Fruit fly (Drosophila melanogaster): ENCODE results near the gene ppk18.

ppk18 gene

DNA sequence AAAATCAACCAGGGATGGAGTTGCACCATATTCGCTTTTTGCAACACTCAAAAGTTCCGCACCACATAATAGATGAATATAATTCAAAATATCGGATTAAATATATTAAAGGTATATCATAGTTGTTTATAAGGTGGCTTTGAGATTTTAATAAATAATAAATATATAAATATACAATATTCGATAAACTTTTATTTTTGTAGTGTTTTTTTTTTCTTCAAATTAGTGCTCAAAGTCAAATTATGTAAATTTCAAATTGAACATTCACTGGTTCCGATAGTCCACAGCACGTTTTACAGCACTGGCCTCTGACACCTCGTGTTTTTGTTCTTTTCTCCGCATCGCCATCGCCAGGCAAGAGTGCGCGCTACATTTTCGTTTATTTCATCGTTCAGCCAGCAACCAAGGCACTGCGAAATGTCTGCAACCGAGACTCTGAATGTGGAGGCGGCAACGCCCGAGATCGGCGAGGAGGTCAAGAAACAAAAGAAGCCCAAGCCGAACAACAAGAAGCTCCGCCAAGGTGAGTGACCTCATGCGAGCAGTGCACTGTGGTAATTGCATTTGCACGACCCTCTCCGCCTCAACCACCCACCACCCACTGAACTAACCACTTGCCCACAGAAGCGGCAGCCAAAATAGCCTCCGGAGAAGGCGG is 7.5 kb downstream of the ppk18 start, which contains the start of the genes Taf11 and und (continued):
- TF ChIP-seq Bteb2 (GFP tag; optimal IDR thresholded peaks at IDR 0.05) (no peak), CG12391 (tag; optimal IDR thresholded peaks at IDR 0.05) (peak; percentile 52), Hey (tag; optimal IDR thresholded peaks at IDR 0.05) (no peak), CG12769 (tag; optimal IDR thresholded peaks at IDR 0.05) (no peak), CG4854 (GFP tag; optimal IDR thresholded peaks at IDR 0.05) (no peak), CG15269 (tag; optimal IDR thresholded peaks at IDR 0.05) (no peak), CG11560 (tag; IDR thresholded peaks at IDR 0.05) (no peak), CG34224 (GFP tag; IDR thresholded peaks at IDR 0.05; ENCODE audit: partially characterized antibody) (peak; percentile 47; the same call in 2 of the 3 replicates), pan (optimal IDR thresholded peaks at IDR 0.05) (no peak), pan (GFP tag; optimal IDR thresholded peaks at IDR 0.05 in 1 of 2, IDR thresholded peaks at IDR 0.05 in 1 of 2) (no peak), Hand (GFP tag; optimal IDR thresholded peaks at IDR 0.05) (no peak), wor (GFP tag; IDR thresholded peaks at IDR 0.05) (no peak), ci (GFP tag; IDR thresholded peaks at IDR 0.05) (no peak), CG7839 (tag; optimal IDR thresholded peaks at IDR 0.05) (no peak), Sry-δ (GFP tag; optimal IDR thresholded peaks at IDR 0.05) (peak; percentile 59), Hr78 (GFP tag; optimal IDR thresholded peaks at IDR 0.05) (no peak), bsh (GFP tag; optimal IDR thresholded peaks at IDR 0.05) (no peak), dati (GFP tag; IDR thresholded peaks at IDR 0.05) (no peak), pita (GFP tag; optimal IDR thresholded peaks at IDR 0.05) (no peak), slou (GFP tag; optimal IDR thresholded peaks at IDR 0.05) (no peak), Jarid2 (GFP tag; optimal IDR thresholded peaks at IDR 0.05) (no peak), ranshi (GFP tag; IDR thresholded peaks at IDR 0.05) (no peak; the same call in 1 of the 2 replicates), Fer2 (tag; optimal IDR thresholded peaks at IDR 0.05) (peak; percentile 3), Abd-B (GFP tag; optimal IDR thresholded peaks at IDR 0.05) (peak; percentile 43), CG30403 (GFP tag; optimal IDR thresholded peaks at IDR 0.05) (peak; percentile 39), eve (GFP tag; optimal IDR thresholded peaks at IDR 0.05) (no peak), CG8359 (GFP tag; optimal IDR thresholded peaks at IDR 0.05; ENCODE audit: borderline replicate concordance) (no peak), fd64A (GFP tag; optimal IDR thresholded peaks at IDR 0.05) (no peak), Neu2 (GFP tag; optimal IDR thresholded peaks at IDR 0.05; ENCODE audit: borderline replicate concordance) (no peak), sens-2 (GFP tag; IDR thresholded peaks at IDR 0.05) (no peak), CG10979 (tag; optimal IDR thresholded peaks at IDR 0.05) (peak; percentile 29), CG42726 (GFP tag; IDR thresholded peaks at IDR 0.05; ENCODE audit: partially characterized antibody) (0 out of 2 replicates have a peak, but pooled peaks have one; percentile 34), CG11504 (tag; optimal IDR thresholded peaks at IDR 0.05) (no peak), sc (optimal IDR thresholded peaks at IDR 0.05) (no peak), sc (GFP tag; optimal IDR thresholded peaks at IDR 0.05) (no peak), CG34376 (GFP tag; optimal IDR thresholded peaks at IDR 0.05) (no peak), CG10431 (GFP tag; optimal IDR thresholded peaks at IDR 0.05) (no peak), CG17361 (GFP tag; IDR thresholded peaks at IDR 0.05) (no peak; the same call in 2 of the 3 replicates), NfI (GFP tag; optimal IDR thresholded peaks at IDR 0.05) (peak; percentile 16), twi (tag; optimal IDR thresholded peaks at IDR 0.05) (no peak), Dad (GFP tag; optimal IDR thresholded peaks at IDR 0.05) (no peak), Six4 (GFP tag; optimal IDR thresholded peaks at IDR 0.05) (no peak), CG1233 (GFP tag; optimal IDR thresholded peaks at IDR 0.05) (no peak), ab (GFP tag; optimal IDR thresholded peaks at IDR 0.05) (no peak), peb (GFP tag; IDR thresholded peaks at IDR 0.05) (no peak), phol (tag; optimal IDR thresholded peaks at IDR 0.05) (peak; percentile 64), Elba2 (GFP tag; optimal IDR thresholded peaks at IDR 0.05) (peak; percentile 13), CG18476 (GFP tag; optimal IDR thresholded peaks at IDR 0.05) (no peak), row (GFP tag; IDR thresholded peaks at IDR 0.05) (peak; percentile 92), CG5953 (GFP tag; IDR thresholded peaks at IDR 0.05) (no peak)
